Worm (Caenorhabditis elegans) whole organism, L1 larva: Measurements from ENCODE around the gene hot-4.

Experiments
- alr-1 ChIP-seq: fragments of 200-800 bp; sonication (Bioruptor generic); optimal IDR thresholded peaks from 2 replicates; lab custom pipeline; 2018; ENCODE audit warnings: borderline replicate concordance, mild to moderate bottlenecking, missing genetic modification characterization, missing compliant biosample characterization
- aly-2 ChIP-seq: fragments of 150-350 bp; optimal IDR thresholded peaks from 2 replicates; lab custom pipeline; 2014; ENCODE audit warnings: missing biosample characterization, missing genetic modification characterization
- ceh-8 ChIP-seq: fragments of 200-800 bp; sonication (Bioruptor generic); optimal IDR thresholded peaks from 2 replicates; lab custom pipeline; 2018; ENCODE audit warnings: mild to moderate bottlenecking, missing genetic modification characterization, moderate library complexity, missing compliant biosample characterization
- elt-2 ChIP-seq: sonication (generic microtip); optimal IDR thresholded peaks from 2 replicates; lab custom pipeline; 2016; ENCODE audit warnings: missing genetic modification characterization, mild to moderate bottlenecking, inconsistent platforms, missing compliant biosample characterization, missing genetic modification reagents
- mdl-1 ChIP-seq, 2 experiments: fragments of 150-350 bp; optimal IDR thresholded peaks; 2 replicates each; lab custom pipeline; 2014 to 2017; ENCODE audit warnings: missing biosample characterization in 2 of 2, missing genetic modification characterization in 2 of 2, inconsistent platforms in 1 of 2
- mep-1 ChIP-seq: fragments of 150-350 bp; optimal IDR thresholded peaks from 2 replicates; lab custom pipeline; 2014; ENCODE audit warnings: missing biosample characterization, missing genetic modification characterization
- nhr-77 ChIP-seq: fragments of 150-350 bp; optimal IDR thresholded peaks from 2 replicates; lab custom pipeline; 2014; ENCODE audit warnings: missing biosample characterization, missing genetic modification characterization
- tlp-1 ChIP-seq: fragments of 150-350 bp; optimal IDR thresholded peaks from 2 replicates; lab custom pipeline; 2014; ENCODE audit warnings: missing biosample characterization, missing genetic modification characterization
- unc-130 ChIP-seq: fragments of 150-350 bp; optimal IDR thresholded peaks from 2 replicates; lab custom pipeline; 2017; ENCODE audit warnings: missing biosample characterization, missing genetic modification characterization, inconsistent platforms
- vab-15 ChIP-seq: sonication (generic microtip); optimal IDR thresholded peaks from 2 replicates; lab custom pipeline; 2017; ENCODE audit warnings: missing genotype, mild to moderate bottlenecking, missing genetic modification characterization, missing compliant biosample characterization

DNA sequence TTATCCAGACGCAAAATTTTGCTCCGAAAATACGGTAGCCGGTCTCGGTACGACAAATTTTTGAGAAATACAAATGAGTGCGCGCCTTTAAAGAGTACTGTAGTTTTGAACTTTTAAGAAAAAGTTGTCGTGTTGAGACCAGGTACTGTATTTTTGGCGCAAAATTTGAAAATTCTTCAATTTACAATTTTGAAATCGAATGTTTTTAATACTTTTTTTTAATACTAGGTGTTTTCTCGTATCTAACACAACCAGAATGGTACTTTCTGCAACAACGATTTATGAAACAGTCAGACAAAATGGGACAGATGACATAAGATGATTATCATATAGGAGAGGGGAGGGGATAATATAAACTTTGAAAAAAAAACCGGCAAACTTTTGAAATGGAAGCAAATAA, 21.5 kb upstream of the hot-4 start:
- TF ChIP-seq unc-130 (tag; lab: Kevin White, UChicago) (no peak), ceh-8 (GFP tag; lab: Kevin White, UChicago) (no peak), alr-1 (tag; lab: Kevin White, UChicago) (no peak), elt-2 (tag; lab: Kevin White, UChicago) (no peak), nhr-77 (tag; lab: Kevin White, UChicago) (no peak), mdl-1 (tag; optimal IDR thresholded peaks at IDR 0.05; lab: Kevin White, UChicago) (no peak), vab-15 (no peak), aly-2 (tag; lab: Kevin White, UChicago) (no peak), tlp-1 (tag; lab: Kevin White, UChicago) (no peak), mep-1 (tag; lab: Kevin White, UChicago) (no peak)
